Worm (Caenorhabditis elegans): ENCODE data around the gene T07A5.1.

Gene T07A5.1

ce11 chrIII:10306049-10306448 lies at the start of gene T07A5.1:
T07A5.1 (minus strand) TSS chrIII:10306197.
- no peak for TF ChIP-seq elt-4 (tag; optimal IDR thresholded peaks at IDR 0.05)

- no peak for TF ChIP-seq pat-9 (tag; optimal IDR thresholded peaks at IDR 0.05)
- TF ChIP-seq ceh-31 (tag; optimal IDR thresholded peaks at IDR 0.05) = no peak
- TF ChIP-seq odd-2 (tag; optimal IDR thresholded peaks at IDR 0.05) = no peak
- TF ChIP-seq pax-1 (tag; optimal IDR thresholded peaks at IDR 0.05) = no peak
- TF ChIP-seq fkh-6 (tag; optimal IDR thresholded peaks at IDR 0.05) = no peak
- TF ChIP-seq elt-4 (tag; optimal IDR thresholded peaks at IDR 0.05) = no peak
- no peak for TF ChIP-seq ceh-48 (tag; optimal IDR thresholded peaks at IDR 0.05)
- TF ChIP-seq mec-3 (tag; optimal IDR thresholded peaks at IDR 0.05; ENCODE audit: borderline replicate concordance) = no peak
- TF ChIP-seq dve-1 (tag; optimal IDR thresholded peaks at IDR 0.05) = no peak
- no peak for TF ChIP-seq rnt-1 (tag; optimal IDR thresholded peaks at IDR 0.05)
- TF ChIP-seq T23F11.4 (GFP tag; optimal IDR thresholded peaks at IDR 0.05) = no peak
- TF ChIP-seq ceh-18 (tag; optimal IDR thresholded peaks at IDR 0.05) = no peak
- no peak for TF ChIP-seq elt-2 (tag; optimal IDR thresholded peaks at IDR 0.05)
Observed at ce11 chrIII:10355382-10355781, 49.4 kb upstream of the T07A5.1 start, which contains the start of gene spp-1. spp-1 (minus strand) TSS chrIII:10355668.

- TF ChIP-seq K09A11.1 (tag; optimal IDR thresholded peaks at IDR 0.05; ENCODE audit: insufficient read depth) = no peak
- TF ChIP-seq ref-2 (tag; optimal IDR thresholded peaks at IDR 0.05) = no peak
- TF ChIP-seq eyg-1 (tag; optimal IDR thresholded peaks at IDR 0.05) = no peak
- no peak for TF ChIP-seq C38D4.7 (GFP tag; optimal IDR thresholded peaks at IDR 0.05)
- no peak for TF ChIP-seq odd-2 (tag; optimal IDR thresholded peaks at IDR 0.05)
- TF ChIP-seq ceh-2 (tag; optimal IDR thresholded peaks at IDR 0.05) = no peak
- TF ChIP-seq T23F11.4 (GFP tag; optimal IDR thresholded peaks at IDR 0.05) = no peak
- TF ChIP-seq fkh-10 (GFP tag; optimal IDR thresholded peaks at IDR 0.05) = no peak
- no peak for TF ChIP-seq hlh-30 (tag; optimal IDR thresholded peaks at IDR 0.05; ENCODE audit: insufficient read depth)
Observed at ce11 chrIII:10354591-10354990, 48.6 kb upstream of the T07A5.1 start.

- TF ChIP-seq T23F11.4 (GFP tag; optimal IDR thresholded peaks at IDR 0.05) (no peak), pag-3 (tag; optimal IDR thresholded peaks at IDR 0.05; ENCODE audit: borderline replicate concordance) (no peak), sox-2 (GFP tag; IDR thresholded peaks at IDR 0.05) (no peak), ceh-18 (tag; optimal IDR thresholded peaks at IDR 0.05) (no peak), ceh-30 (tag; optimal IDR thresholded peaks at IDR 0.05) (no peak), nhr-11 (tag; optimal IDR thresholded peaks at IDR 0.05) (no peak), Y22D7AL.16 (tag; optimal IDR thresholded peaks at IDR 0.05) (no peak), sox-4 (tag; optimal IDR thresholded peaks at IDR 0.05) (no peak)
Observed at ce11 chrIII:10353423-10353822, 47.4 kb upstream of the T07A5.1 start.

ce11 chrIII:10351595-10352207 lies 45.7 kb upstream of the T07A5.1 start, which contains the start of gene T07C4.3:
T07C4.3 (plus strand) TSS chrIII:10352157.
- TF ChIP-seq syd-9 (tag; optimal IDR thresholded peaks at IDR 0.05) (no peak), pha-4 (tag; optimal IDR thresholded peaks at IDR 0.05) (no peak), lin-11 (tag; optimal IDR thresholded peaks at IDR 0.05) (no peak), ceh-9 (tag; optimal IDR thresholded peaks at IDR 0.05) (no peak), dmd-4 (tag; optimal IDR thresholded peaks at IDR 0.05; ENCODE audit: borderline replicate concordance) (no peak), sox-4 (tag; optimal IDR thresholded peaks at IDR 0.05) (no peak), F13H6.1 (tag; optimal IDR thresholded peaks at IDR 0.05) (no peak), tbx-7 (tag; optimal IDR thresholded peaks at IDR 0.05) (no peak)

All from whole organism, late embryonic.